Fruit fly (Drosophila melanogaster) whole organism: ENCODE data around the gene CG42637.

Source experiments
- CG8478 ChIP-seq: fragments of >200 bp; optimal IDR thresholded peaks from 2 replicates; lab custom pipeline; 2018; ENCODE audit warnings: inconsistent platforms
- EcR ChIP-seq, 2 experiments: fragments of >200 bp; optimal IDR thresholded peaks; 2 replicates each; lab custom pipeline; 2017; ENCODE audit warnings: missing biosample characterization in 2 of 2, missing genetic modification characterization in 2 of 2, missing genetic modification reagents in 2 of 2
- psq ChIP-seq: fragments of >200 bp; optimal IDR thresholded peaks from 2 replicates; lab custom pipeline; 2017
- usp ChIP-seq: fragments of >200 bp; optimal IDR thresholded peaks from 2 replicates; lab custom pipeline; 2017; ENCODE audit warnings: missing biosample characterization, missing genetic modification characterization, mixed read lengths

DNA sequence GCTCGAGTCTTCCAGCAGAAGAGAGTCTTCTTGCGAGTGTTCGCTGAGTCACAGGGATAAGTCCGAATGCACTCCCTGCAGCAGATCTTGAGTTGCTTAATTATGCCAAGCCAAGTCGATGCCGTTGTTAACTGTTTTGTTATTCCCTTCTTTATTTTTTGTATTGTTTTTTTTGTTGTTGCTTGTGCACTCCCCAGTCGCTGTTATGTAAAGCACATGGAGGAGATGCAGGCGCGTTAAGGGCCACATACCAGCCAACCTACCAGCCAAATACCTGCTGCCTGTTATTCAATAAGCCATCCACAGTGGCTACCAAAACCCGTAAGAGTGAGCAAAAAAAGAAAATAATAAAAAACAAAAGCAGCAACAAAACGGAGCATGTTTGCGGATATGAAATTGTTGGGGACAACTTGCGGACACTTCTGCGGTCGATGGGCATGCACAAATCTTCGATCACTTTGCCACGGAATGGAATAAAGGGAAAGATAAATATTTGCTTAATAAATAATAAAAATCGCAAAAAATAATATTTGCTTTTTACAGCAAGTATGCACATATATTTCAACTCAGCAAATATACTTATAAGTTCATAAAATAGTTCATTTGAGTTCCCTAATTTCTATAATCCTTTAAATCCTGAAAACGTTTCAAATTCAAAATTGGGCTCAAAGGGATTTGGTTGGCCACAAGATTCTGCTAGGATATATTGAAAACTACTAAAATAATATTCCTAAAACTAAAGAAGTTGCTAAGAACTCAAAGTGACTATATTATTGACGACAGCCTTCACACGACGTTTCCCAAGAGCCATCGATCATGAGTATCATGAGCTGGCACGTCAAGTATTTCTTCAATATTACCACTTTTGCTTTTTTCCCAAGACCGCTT, 97.1 kb downstream of the CG42637 start:
- TF ChIP-seq EcR (GFP tag; optimal IDR thresholded peaks at IDR 0.05; lab: Kevin White, UChicago) (no peak), CG8478 (lab: Kevin White, UChicago) (no peak), usp (GFP tag; lab: Kevin White, UChicago) (no peak), psq (no peak)
